Worm (Caenorhabditis elegans) whole organism, late embryonic: ENCODE results near the gene T16A1.10.

Source experiments
- C08G9.2 ChIP-seq: sonication (generic microtip); optimal IDR thresholded peaks from 2 replicates; lab custom pipeline; 2016; ENCODE audit warnings: mild to moderate bottlenecking, missing genetic modification characterization, moderate library complexity, missing compliant biosample characterization
- C38D4.7 ChIP-seq: fragments of 200-800 bp; sonication (Bioruptor generic); optimal IDR thresholded peaks from 2 replicates; lab custom pipeline; 2018; ENCODE audit warnings: mild to moderate bottlenecking, missing genetic modification characterization, moderate library complexity, missing compliant biosample characterization
- F13H6.1 ChIP-seq: sonication (generic microtip); optimal IDR thresholded peaks from 2 replicates; lab custom pipeline; 2016; ENCODE audit warnings: missing genetic modification characterization, missing compliant biosample characterization
- K09A11.1 ChIP-seq: sonication (generic microtip); optimal IDR thresholded peaks from 2 replicates; lab custom pipeline; 2017; ENCODE audit warnings: antibody characterized with exemption, mild to moderate bottlenecking, missing genetic modification characterization, missing compliant biosample characterization; ENCODE audit not compliant: insufficient read depth
- ama-1 ChIP-seq: fragments of 150-350 bp; optimal IDR thresholded peaks from 2 replicates; lab custom pipeline; 2014
- ceh-18 ChIP-seq: sonication (generic microtip); optimal IDR thresholded peaks from 2 replicates; lab custom pipeline; 2016; ENCODE audit warnings: missing genetic modification characterization, missing compliant biosample characterization
- ceh-31 ChIP-seq: sonication (generic microtip); optimal IDR thresholded peaks from 2 replicates; lab custom pipeline; 2016; ENCODE audit warnings: missing genetic modification characterization, missing compliant biosample characterization
- ceh-45 ChIP-seq: fragments of 200-800 bp; sonication (Bioruptor generic); IDR thresholded peaks from 2 replicates; pipeline ENCODE4 v1.3.6; 2022; ENCODE audit warnings: missing genetic modification reagents, missing genetic modification characterization, missing compliant biosample characterization
- ceh-6 ChIP-seq: fragments of 200-800 bp; sonication (Bioruptor generic); optimal IDR thresholded peaks from 2 replicates; lab custom pipeline; 2018; ENCODE audit warnings: mild to moderate bottlenecking, missing genetic modification characterization, missing compliant biosample characterization
- ceh-9 ChIP-seq: sonication (generic microtip); optimal IDR thresholded peaks from 2 replicates; lab custom pipeline; 2016; ENCODE audit warnings: mild to moderate bottlenecking, missing genetic modification characterization, inconsistent platforms, missing compliant biosample characterization
- dmd-4 ChIP-seq: sonication (generic microtip); optimal IDR thresholded peaks from 2 replicates; lab custom pipeline; 2016; ENCODE audit warnings: borderline replicate concordance, missing genetic modification characterization, missing compliant biosample characterization
- dve-1 ChIP-seq: sonication (generic microtip); optimal IDR thresholded peaks from 2 replicates; lab custom pipeline; 2017; ENCODE audit warnings: antibody characterized with exemption, mild to moderate bottlenecking, missing genetic modification characterization, missing compliant biosample characterization
- elt-2 ChIP-seq: sonication (generic microtip); optimal IDR thresholded peaks from 2 replicates; lab custom pipeline; 2016; ENCODE audit warnings: missing genetic modification reagents, missing genetic modification characterization, missing compliant biosample characterization
- eyg-1 ChIP-seq: sonication (generic microtip); optimal IDR thresholded peaks from 2 replicates; lab custom pipeline; 2016; ENCODE audit warnings: missing genotype, missing genetic modification characterization, missing compliant biosample characterization
- fax-1 ChIP-seq: sonication (generic microtip); optimal IDR thresholded peaks from 2 replicates; lab custom pipeline; 2016; ENCODE audit warnings: missing genotype, missing genetic modification characterization, missing compliant biosample characterization
- fkh-6 ChIP-seq: sonication (generic microtip); optimal IDR thresholded peaks from 2 replicates; lab custom pipeline; 2016; ENCODE audit warnings: missing genetic modification characterization, missing compliant biosample characterization
- hlh-13 ChIP-seq: fragments of 200-800 bp; sonication (Bioruptor generic); optimal IDR thresholded peaks from 2 replicates; lab custom pipeline; 2018; ENCODE audit warnings: mild to moderate bottlenecking, missing genetic modification characterization, missing compliant biosample characterization
- hlh-30 ChIP-seq: sonication (generic microtip); optimal IDR thresholded peaks from 2 replicates; lab custom pipeline; 2017; ENCODE audit warnings: antibody characterized with exemption, missing genetic modification characterization, missing compliant biosample characterization; ENCODE audit not compliant: insufficient read depth
- hlh-8 ChIP-seq: sonication (generic microtip); optimal IDR thresholded peaks from 2 replicates; lab custom pipeline; 2016; ENCODE audit warnings: missing genotype, missing genetic modification characterization, missing compliant biosample characterization
- lim-6 ChIP-seq: sonication (generic microtip); optimal IDR thresholded peaks from 2 replicates; lab custom pipeline; 2016; ENCODE audit warnings: missing genetic modification characterization, missing compliant biosample characterization
- lin-11 ChIP-seq: fragments of 200-800 bp; sonication (Bioruptor generic); optimal IDR thresholded peaks from 2 replicates; lab custom pipeline; 2018; ENCODE audit warnings: mild to moderate bottlenecking, missing genetic modification characterization, missing compliant biosample characterization
- madf-2 ChIP-seq: sonication (generic microtip); optimal IDR thresholded peaks from 2 replicates; lab custom pipeline; 2017; ENCODE audit warnings: missing genetic modification characterization, missing compliant biosample characterization
- nfya-1 ChIP-seq: sonication (generic microtip); optimal IDR thresholded peaks from 2 replicates; lab custom pipeline; 2017; ENCODE audit warnings: missing genetic modification characterization, mild to moderate bottlenecking, missing compliant biosample characterization, antibody characterized with exemption, moderate library complexity
- npax-4 ChIP-seq: sonication (generic microtip); optimal IDR thresholded peaks from 2 replicates; lab custom pipeline; 2016; ENCODE audit warnings: missing genetic modification characterization, missing compliant biosample characterization
- odd-2 ChIP-seq: sonication (generic microtip); optimal IDR thresholded peaks from 2 replicates; lab custom pipeline; 2017; ENCODE audit warnings: antibody characterized with exemption, mild to moderate bottlenecking, missing genetic modification characterization, missing compliant biosample characterization
- pat-9 ChIP-seq: fragments of 200-800 bp; sonication (Bioruptor generic); optimal IDR thresholded peaks from 2 replicates; lab custom pipeline; 2018; ENCODE audit warnings: mild to moderate bottlenecking, missing genetic modification characterization, moderate library complexity, missing compliant biosample characterization
- pax-1 ChIP-seq: fragments of 150-350 bp; optimal IDR thresholded peaks from 2 replicates; lab custom pipeline; 2014; ENCODE audit warnings: missing biosample characterization, missing genetic modification characterization
- pha-4 ChIP-seq: fragments of 150-350 bp; optimal IDR thresholded peaks from 2 replicates; lab custom pipeline; 2018; ENCODE audit warnings: missing biosample characterization, missing genetic modification reagents, missing genetic modification characterization
- syd-9 ChIP-seq: sonication (generic microtip); optimal IDR thresholded peaks from 2 replicates; lab custom pipeline; 2016; ENCODE audit warnings: mild to moderate bottlenecking, missing genetic modification characterization, moderate library complexity, missing compliant biosample characterization
- tbx-7 ChIP-seq: sonication (generic microtip); optimal IDR thresholded peaks from 2 replicates; lab custom pipeline; 2016; ENCODE audit warnings: missing genotype, missing genetic modification characterization, missing compliant biosample characterization
- ttx-3 ChIP-seq: sonication (generic microtip); optimal IDR thresholded peaks from 2 replicates; lab custom pipeline; 2016; ENCODE audit warnings: missing genetic modification reagents, missing genetic modification characterization, missing compliant biosample characterization
- unc-3 ChIP-seq, 2 experiments: fragments of 200-800 bp in 1 of 2; sonication (Bioruptor generic) in 1 of 2; sonication (generic microtip) in 1 of 2; conservative IDR thresholded peaks in 1 of 2; optimal IDR thresholded peaks in 1 of 2; 2 replicates each; pipeline versions ENCODE4 v1.3.6 to Lab custom; 2016 to 2022; ENCODE audit warnings: missing compliant biosample characterization in 2 of 2, missing genetic modification characterization in 2 of 2, missing genetic modification reagents in 1 of 2
- unc-42 ChIP-seq: sonication (generic microtip); optimal IDR thresholded peaks from 2 replicates; lab custom pipeline; 2016; ENCODE audit warnings: missing genotype, missing genetic modification characterization, missing compliant biosample characterization
- unc-86 ChIP-seq: sonication (generic microtip); optimal IDR thresholded peaks from 2 replicates; lab custom pipeline; 2016; ENCODE audit warnings: missing genetic modification characterization, missing compliant biosample characterization
- zip-5 ChIP-seq: sonication (generic microtip); optimal IDR thresholded peaks from 2 replicates; lab custom pipeline; 2016; ENCODE audit warnings: missing genetic modification characterization, missing compliant biosample characterization

T16A1.10 gene

ce11 chrII:2081257-2081656 lies 10.6 kb downstream of the T16A1.10 start, which contains the start of gene T16A1.4:
Gene T16A1.4, plus strand, starts transcription at chrII:2081557.
- TF ChIP-seq zip-5, result no peak
- TF ChIP-seq hlh-8 (tag; lab: Kevin White, UChicago), result no peak
- no peak for TF ChIP-seq syd-9 (tag; lab: Kevin White, UChicago)
- no peak for TF ChIP-seq unc-86
- no peak for TF ChIP-seq ceh-18 (tag; lab: Kevin White, UChicago)
- TF ChIP-seq lim-6 (tag; lab: Kevin White, UChicago), result no peak
- no peak for TF ChIP-seq C08G9.2 (tag; lab: Kevin White, UChicago)
- TF ChIP-seq ama-1 (lab: Kevin White, UChicago), result no peak
- no peak for TF ChIP-seq K09A11.1 (tag; lab: Kevin White, UChicago)
- no peak for TF ChIP-seq hlh-30 (tag; lab: Kevin White, UChicago)
- TF ChIP-seq hlh-13 (GFP tag; lab: Kevin White, UChicago), result no peak
- no peak for TF ChIP-seq odd-2 (tag; lab: Kevin White, UChicago)
- TF ChIP-seq elt-2, result no peak
- no peak for TF ChIP-seq ceh-6 (GFP tag; lab: Kevin White, UChicago)
- no peak for TF ChIP-seq unc-42 (tag; lab: Kevin White, UChicago)
- no peak for TF ChIP-seq dve-1
- TF ChIP-seq pat-9 (tag; lab: Kevin White, UChicago), result no peak
- TF ChIP-seq tbx-7 (tag; lab: Kevin White, UChicago), result no peak
- TF ChIP-seq ceh-31 (tag; lab: Kevin White, UChicago), result no peak

ce11 chrII:2080425-2080824 lies 11.5 kb downstream of the T16A1.10 start, which contains the start of gene F07E5.9:
Gene F07E5.9, minus strand, starts transcription at chrII:2080525.
- TF ChIP-seq eyg-1 (tag; lab: Kevin White, UChicago), result no peak

ce11 chrII:2076467-2076866 lies 15.4 kb downstream of the T16A1.10 start:
- TF ChIP-seq dve-1 (no peak), pax-1 (tag; lab: Kevin White, UChicago) (no peak), F13H6.1 (tag; lab: Kevin White, UChicago) (no peak), ceh-9 (tag; lab: Kevin White, UChicago) (no peak), K09A11.1 (tag; lab: Kevin White, UChicago) (no peak), unc-3 (GFP tag; conservative IDR thresholded peaks at IDR 0.05; lab: Robert Waterston, UW) (no peak), unc-3 (tag; optimal IDR thresholded peaks at IDR 0.05; lab: Kevin White, UChicago) (no peak), zip-5 (no peak), nfya-1 (tag; lab: Kevin White, UChicago) (no peak), fax-1 (tag; lab: Kevin White, UChicago) (no peak), fkh-6 (tag; lab: Kevin White, UChicago) (no peak), hlh-13 (GFP tag; lab: Kevin White, UChicago) (no peak), C38D4.7 (GFP tag; lab: Kevin White, UChicago) (no peak)

- TF ChIP-seq ceh-45 (GFP tag; lab: Robert Waterston, UW) (no peak), dmd-4 (tag; lab: Kevin White, UChicago) (no peak), fax-1 (tag; lab: Kevin White, UChicago) (no peak), pha-4 (tag; lab: Kevin White, UChicago) (no peak), lim-6 (tag; lab: Kevin White, UChicago) (no peak), lin-11 (no peak), ttx-3 (tag; lab: Kevin White, UChicago) (no peak), npax-4 (no peak), madf-2 (tag; lab: Kevin White, UChicago) (no peak)
- TF ChIP-seq, all 69 proteins: peak for 0
Observed at ce11 chrII:2075513-2075912, 16.4 kb downstream of the T16A1.10 start, which contains the start of gene F07E5.8. Gene F07E5.8, minus strand, starts transcription at chrII:2075613.
